Fruit fly (Drosophila melanogaster) whole organism: ENCODE data around the gene Traf6.

ENCODE experiments used
- CG8478 ChIP-seq: fragments of >200 bp; optimal IDR thresholded peaks from 2 replicates; lab custom pipeline; 2018; ENCODE audit warnings: inconsistent platforms
- Dll ChIP-seq: fragments of >200 bp; optimal IDR thresholded peaks from 2 replicates; lab custom pipeline; 2017
- EcR ChIP-seq, 2 experiments: fragments of >200 bp; optimal IDR thresholded peaks; 2 replicates each; lab custom pipeline; 2017; ENCODE audit warnings: missing biosample characterization in 2 of 2, missing genetic modification characterization in 2 of 2, missing genetic modification reagents in 2 of 2
- pan ChIP-seq: fragments of >200 bp; optimal IDR thresholded peaks from 2 replicates; lab custom pipeline; 2017
- psq ChIP-seq: fragments of >200 bp; optimal IDR thresholded peaks from 2 replicates; lab custom pipeline; 2017
- usp ChIP-seq: fragments of >200 bp; optimal IDR thresholded peaks from 2 replicates; lab custom pipeline; 2017; ENCODE audit warnings: missing biosample characterization, missing genetic modification characterization, mixed read lengths

Gene Traf6

dm6 chrX:8157294-8157693 is at the start of gene Traf6, which contains the start of gene GIIIspla2:
TSS of gene Traf6 (minus strand) at chrX:8157386.
TSS of gene GIIIspla2 (plus strand) at chrX:8157628.
- TF ChIP-seq Dll (lab: Kevin White, UChicago) (no peak), EcR (GFP tag; optimal IDR thresholded peaks at IDR 0.05; lab: Kevin White, UChicago) (no peak), pan (no peak), psq (lab: Kevin White, UChicago) (no peak), CG8478 (lab: Kevin White, UChicago) (no peak), usp (GFP tag; lab: Kevin White, UChicago) (no peak)

DNA sequence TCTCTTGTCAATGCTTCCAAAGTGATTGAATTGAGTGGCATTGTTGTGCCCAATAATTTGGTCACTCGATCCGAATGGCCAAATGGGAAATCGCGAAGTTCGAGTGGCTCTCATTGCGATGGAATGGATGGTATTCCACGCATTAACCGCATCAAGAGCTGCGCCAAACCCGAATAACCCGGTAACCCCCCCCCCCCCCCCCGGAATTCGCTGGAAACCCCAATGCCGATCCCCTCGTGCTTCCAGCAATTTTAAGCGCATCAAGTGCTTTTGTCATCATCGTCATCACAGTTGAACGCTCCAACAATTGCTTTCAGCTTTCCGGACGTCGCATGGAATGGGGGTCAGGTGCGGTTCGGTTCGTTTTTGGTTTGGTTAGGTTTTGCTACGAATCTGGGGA is 49.4 kb upstream of the Traf6 start:
- TF ChIP-seq CG8478 (lab: Kevin White, UChicago) (no peak), pan (no peak), usp (GFP tag; lab: Kevin White, UChicago) (no peak), EcR (GFP tag; optimal IDR thresholded peaks at IDR 0.05; lab: Kevin White, UChicago) (no peak), psq (lab: Kevin White, UChicago) (no peak), Dll (lab: Kevin White, UChicago) (no peak)

dm6 chrX:8205625-8206252 is 48.6 kb upstream of the Traf6 start:
- TF ChIP-seq psq (lab: Kevin White, UChicago), result no peak
- TF ChIP-seq usp (GFP tag; lab: Kevin White, UChicago), result no peak
- TF ChIP-seq Dll (lab: Kevin White, UChicago), result no peak
- TF ChIP-seq EcR (GFP tag; optimal IDR thresholded peaks at IDR 0.05; lab: Kevin White, UChicago), result no peak
- no peak for TF ChIP-seq pan
- TF ChIP-seq CG8478 (lab: Kevin White, UChicago), result no peak

DNA sequence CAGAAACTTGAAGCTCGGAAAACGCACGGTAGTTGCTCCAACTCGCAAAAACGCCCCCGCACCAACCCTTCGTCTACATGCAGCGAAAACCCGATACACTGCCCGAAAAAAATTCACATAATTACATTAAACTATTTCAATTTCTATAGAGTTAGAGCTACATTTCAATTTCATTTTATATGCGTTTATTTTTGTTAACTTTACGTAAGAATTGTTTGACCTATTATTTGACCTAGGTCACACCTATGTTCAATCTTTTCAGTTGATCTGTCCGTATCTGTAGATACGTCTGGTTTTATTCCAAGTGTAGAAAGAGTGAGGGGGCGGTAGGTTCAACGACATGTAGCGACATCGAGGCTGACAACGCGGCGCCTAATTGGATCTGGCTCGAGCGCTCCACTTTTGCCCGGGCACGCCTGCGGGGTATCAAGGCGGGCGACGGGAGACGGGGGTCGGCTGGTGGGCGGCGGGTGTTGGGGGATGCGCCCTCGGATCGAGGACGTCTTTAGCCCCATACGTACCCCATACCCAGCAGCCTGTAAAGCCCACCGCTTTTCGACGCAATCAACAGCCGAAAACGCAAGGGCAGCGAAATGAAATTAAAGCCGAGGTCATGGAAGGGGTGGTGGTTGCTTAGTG is 45.7 kb upstream of the Traf6 start:
- TF ChIP-seq psq (lab: Kevin White, UChicago), result no peak
- no peak for TF ChIP-seq EcR (GFP tag; optimal IDR thresholded peaks at IDR 0.05; lab: Kevin White, UChicago)
- no peak for TF ChIP-seq Dll (lab: Kevin White, UChicago)
- TF ChIP-seq CG8478 (lab: Kevin White, UChicago), result no peak
- no peak for TF ChIP-seq pan
- TF ChIP-seq usp (GFP tag; lab: Kevin White, UChicago), result no peak

DNA sequence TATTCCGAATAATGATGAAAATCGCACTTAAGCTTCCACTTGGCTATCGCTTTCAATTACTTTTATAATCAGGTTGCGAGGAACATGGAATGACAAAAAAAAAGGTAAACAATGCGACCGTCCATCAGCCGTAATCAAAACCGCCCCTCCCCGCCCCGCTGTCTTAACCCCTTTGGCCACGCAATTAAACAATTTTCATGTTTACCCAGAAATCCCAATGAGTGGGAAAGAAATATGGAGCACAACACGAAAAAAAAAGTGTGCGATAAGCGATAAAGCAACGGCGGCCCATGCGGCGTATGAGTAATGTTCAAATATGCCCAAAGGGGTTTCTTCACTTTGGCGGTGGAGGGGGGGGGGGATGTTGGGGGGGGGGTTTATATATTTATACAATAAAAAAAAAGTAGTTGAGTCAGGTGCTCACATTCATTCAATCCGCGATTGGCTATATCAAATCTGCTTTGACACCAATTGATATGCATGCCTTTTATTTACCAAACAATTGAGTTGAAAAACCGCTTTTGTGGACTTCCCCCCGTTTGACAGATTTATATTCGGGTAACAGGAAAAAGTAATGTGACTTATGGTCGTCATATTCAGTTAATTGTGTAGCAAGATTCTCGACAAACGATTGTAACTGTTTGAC is 41.9 kb upstream of the Traf6 start:
- TF ChIP-seq psq (lab: Kevin White, UChicago) (no peak), CG8478 (lab: Kevin White, UChicago) (no peak), pan (no peak), usp (GFP tag; lab: Kevin White, UChicago) (no peak), Dll (lab: Kevin White, UChicago) (no peak), EcR (GFP tag; optimal IDR thresholded peaks at IDR 0.05; lab: Kevin White, UChicago) (no peak)

dm6 chrX:8196598-8197228 is 39.5 kb upstream of the Traf6 start:
- TF ChIP-seq CG8478 (lab: Kevin White, UChicago) (no peak), pan (no peak), EcR (GFP tag; optimal IDR thresholded peaks at IDR 0.05; lab: Kevin White, UChicago) (peak in 1 of 2 experiments; percentile 55)

DNA sequence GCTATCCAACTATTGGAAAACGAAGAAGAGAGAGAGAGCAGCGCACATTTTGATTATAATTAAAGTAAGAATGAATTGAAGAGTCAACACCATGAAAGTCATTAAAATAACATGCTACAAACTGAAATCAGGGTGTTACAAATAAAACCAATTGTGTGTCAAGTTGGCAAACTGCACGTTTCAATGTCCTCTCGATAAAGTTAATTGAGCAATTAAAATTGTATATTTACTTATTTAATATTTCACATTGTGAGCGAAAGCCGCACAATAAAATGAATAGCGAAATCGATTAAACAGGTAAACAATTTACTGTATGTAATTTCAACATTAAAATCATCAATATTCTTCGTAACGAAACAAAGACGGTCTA is 39.0 kb upstream of the Traf6 start:
- TF ChIP-seq Dll (lab: Kevin White, UChicago), result no peak
- TF ChIP-seq pan, result no peak
- TF ChIP-seq EcR (GFP tag; optimal IDR thresholded peaks at IDR 0.05; lab: Kevin White, UChicago), result no peak
- no peak for TF ChIP-seq CG8478 (lab: Kevin White, UChicago)
- no peak for TF ChIP-seq psq (lab: Kevin White, UChicago)
- TF ChIP-seq usp (GFP tag; lab: Kevin White, UChicago), result no peak

DNA sequence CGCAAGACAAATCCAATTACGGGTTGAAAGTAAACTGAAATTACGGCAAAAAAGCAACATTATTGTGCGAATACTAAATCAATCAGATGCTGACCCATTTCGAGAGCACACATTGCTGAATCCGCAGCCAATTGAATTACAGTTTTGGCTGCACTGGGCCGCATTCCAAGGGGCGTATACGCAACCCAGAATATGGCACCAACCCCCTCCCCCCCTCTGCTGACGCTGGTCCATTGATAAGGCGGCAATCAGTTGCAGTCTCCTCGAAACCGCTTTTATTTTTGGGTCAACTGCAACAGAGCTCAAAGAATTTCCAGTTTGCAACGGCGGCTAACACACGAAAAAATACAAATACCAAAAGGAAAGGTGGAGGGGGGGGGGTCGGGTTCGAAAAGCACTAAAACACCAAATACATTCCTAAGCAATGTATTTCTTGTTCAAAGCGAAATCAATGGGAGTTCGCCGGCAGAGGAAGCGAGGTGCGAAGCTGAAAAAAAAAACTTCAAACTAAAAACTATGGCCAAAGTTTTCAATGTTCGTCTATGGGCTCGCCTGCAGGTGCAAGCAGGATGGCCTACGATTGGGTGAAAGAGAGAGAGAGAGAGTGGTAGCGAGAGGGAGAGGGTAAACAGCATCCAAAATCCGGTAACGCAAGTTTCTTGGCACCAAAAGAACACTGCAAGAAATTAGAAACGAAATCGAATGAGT is 38.4 kb upstream of the Traf6 start:
- TF ChIP-seq CG8478 (lab: Kevin White, UChicago) (no peak), pan (no peak), usp (GFP tag; lab: Kevin White, UChicago) (no peak), psq (lab: Kevin White, UChicago) (no peak), EcR (GFP tag; optimal IDR thresholded peaks at IDR 0.05; lab: Kevin White, UChicago) (no peak), Dll (lab: Kevin White, UChicago) (no peak)

DNA sequence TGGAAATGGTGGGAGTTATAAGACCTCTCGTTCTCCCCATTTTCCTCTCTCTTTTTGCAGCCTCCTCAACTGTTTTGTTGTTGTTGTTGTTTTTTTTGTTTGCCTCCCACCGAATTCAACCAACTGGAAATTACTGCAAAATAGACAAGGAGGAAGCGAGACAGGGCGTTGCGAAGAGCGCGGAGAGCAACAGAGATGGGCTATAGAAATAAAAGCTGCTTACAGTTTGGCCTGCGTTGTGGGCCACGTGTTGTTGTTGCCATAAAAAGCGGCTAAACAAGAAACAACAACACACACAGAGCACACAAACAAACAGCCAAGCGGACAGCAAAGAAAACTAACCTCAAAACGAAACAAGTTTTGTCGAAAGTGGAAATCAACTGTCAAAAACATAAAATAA is 37.4 kb upstream of the Traf6 start:
- TF ChIP-seq CG8478 (lab: Kevin White, UChicago), result no peak
- TF ChIP-seq pan, result no peak
- no peak for TF ChIP-seq EcR (GFP tag; optimal IDR thresholded peaks at IDR 0.05; lab: Kevin White, UChicago)
- TF ChIP-seq Dll (lab: Kevin White, UChicago), result no peak
- TF ChIP-seq psq (lab: Kevin White, UChicago), result no peak
- TF ChIP-seq usp (GFP tag; lab: Kevin White, UChicago), result no peak

- TF ChIP-seq pan, result no peak
- no peak for TF ChIP-seq Dll (lab: Kevin White, UChicago)
- TF ChIP-seq EcR (GFP tag; optimal IDR thresholded peaks at IDR 0.05; lab: Kevin White, UChicago), result no peak
- TF ChIP-seq psq (lab: Kevin White, UChicago), result no peak
- TF ChIP-seq CG8478 (lab: Kevin White, UChicago), result no peak
- TF ChIP-seq usp (GFP tag; lab: Kevin White, UChicago), result no peak
These were observed 35.9 kb upstream of the Traf6 start for dm6 chrX:8193017-8193556.
